Worm (Caenorhabditis elegans) whole organism, late embryonic: ENCODE data around the gene mltn-11.

ENCODE experiments used
- ama-1 ChIP-seq: fragments of 150-350 bp; optimal IDR thresholded peaks from 2 replicates; lab custom pipeline; 2014
- ceh-48 ChIP-seq: sonication (generic microtip); optimal IDR thresholded peaks from 2 replicates; lab custom pipeline; 2016; ENCODE audit warnings: missing genetic modification characterization, inconsistent platforms, missing compliant biosample characterization
- elt-2 ChIP-seq: sonication (generic microtip); optimal IDR thresholded peaks from 2 replicates; lab custom pipeline; 2016; ENCODE audit warnings: missing genetic modification reagents, missing genetic modification characterization, missing compliant biosample characterization
- lim-6 ChIP-seq: sonication (generic microtip); optimal IDR thresholded peaks from 2 replicates; lab custom pipeline; 2016; ENCODE audit warnings: missing genetic modification characterization, missing compliant biosample characterization
- tbx-2 ChIP-seq: sonication (generic microtip); optimal IDR thresholded peaks from 2 replicates; lab custom pipeline; 2016; ENCODE audit warnings: missing genetic modification characterization, missing compliant biosample characterization

- TF ChIP-seq lim-6 (tag; lab: Kevin White, UChicago) (no peak), ceh-48 (tag; lab: Kevin White, UChicago) (no peak), elt-2 (tag; lab: Kevin White, UChicago) (no peak), tbx-2 (tag; lab: Kevin White, UChicago) (no peak), ama-1 (lab: Kevin White, UChicago) (no peak)
Measured at ce11 chrV:16606313-16606712, 29.7 kb upstream of the mltn-11 start, which contains the start of gene Y32B12C.1.
